Fruit fly (Drosophila melanogaster) whole organism, embryonic: ENCODE measurements around the gene Psn.

Source experiments
- CG11560 ChIP-seq: fragments of 200-800 bp; sonication (Bioruptor generic); IDR thresholded peaks from 3 replicates; pipeline ENCODE4 v1.3.6; 2022; ENCODE audit warnings: missing biosample characterization, missing genetic modification characterization
- CG8281 ChIP-seq: fragments of 200-800 bp; sonication (Bioruptor generic); optimal IDR thresholded peaks from 2 replicates; lab custom pipeline; 2018; ENCODE audit warnings: missing biosample characterization, mild to moderate bottlenecking, missing genetic modification characterization, moderate library complexity
- CG8478 ChIP-seq: fragments of >200 bp; optimal IDR thresholded peaks from 2 replicates; lab custom pipeline; 2018
- ERR ChIP-seq: fragments of 200-800 bp; sonication (Bioruptor generic); optimal IDR thresholded peaks from 2 replicates; lab custom pipeline; 2016; ENCODE audit warnings: missing biosample characterization, missing genetic modification characterization
- pfk ChIP-seq: fragments of 200-800 bp; sonication (Bioruptor generic); optimal IDR thresholded peaks from 2 replicates; lab custom pipeline; 2018; ENCODE audit warnings: missing biosample characterization, mild to moderate bottlenecking, missing genetic modification characterization, moderate library complexity
- tgo ChIP-seq: fragments of 200-800 bp; sonication (Bioruptor generic); IDR thresholded peaks from 3 replicates; pipeline ENCODE4 v1.3.6; 2022; ENCODE audit warnings: missing biosample characterization, missing genetic modification characterization

dm6 chr3L:20464677-20465076 is 32.4 kb downstream of the Psn start, which contains the start of gene atk:
- no peak for TF ChIP-seq CG8281
- TF ChIP-seq ERR (GFP tag; lab: Kevin White, UChicago) = no peak
- no peak for TF ChIP-seq CG11560 (tag; lab: Robert Waterston, UW)
- no peak for TF ChIP-seq pfk (GFP tag; lab: Kevin White, UChicago)
- no peak for TF ChIP-seq tgo (GFP tag; lab: Robert Waterston, UW)
- no peak for TF ChIP-seq CG8478
